Fruit fly (Drosophila melanogaster) whole organism, pupa: ENCODE results near the gene CG3071.

Experiments used
- CG10348 ChIP-seq: fragments of 200-800 bp; sonication (Bioruptor generic); IDR thresholded peaks from 2 replicates; pipeline ENCODE4 v1.3.6; 2022; ENCODE audit warnings: missing biosample characterization, missing genetic modification characterization
- CG12605 ChIP-seq: fragments of 200-800 bp; sonication (Bioruptor generic); IDR thresholded peaks from 2 replicates; pipeline ENCODE4 v1.3.6; 2022; ENCODE audit warnings: missing biosample characterization, missing genetic modification characterization
- CG13204 ChIP-seq: fragments of 200-800 bp; sonication (Bioruptor generic); optimal IDR thresholded peaks from 2 replicates; lab custom pipeline; 2018; ENCODE audit warnings: missing biosample characterization, mild to moderate bottlenecking, missing genetic modification characterization, moderate library complexity
- CG14655 ChIP-seq: fragments of 200-800 bp; sonication (Bioruptor generic); optimal IDR thresholded peaks from 3 replicates; lab custom pipeline; 2017; ENCODE audit warnings: mild to moderate bottlenecking, missing biosample characterization, missing genetic modification reagents, missing genetic modification characterization
- CG15710 ChIP-seq: fragments of 200-800 bp; sonication (Bioruptor generic); optimal IDR thresholded peaks from 2 replicates; lab custom pipeline; 2018; ENCODE audit warnings: missing biosample characterization, mild to moderate bottlenecking, missing genetic modification characterization, moderate library complexity
- CG17806 ChIP-seq: fragments of 200-800 bp; sonication (Bioruptor generic); optimal IDR thresholded peaks from 2 replicates; lab custom pipeline; 2018; ENCODE audit warnings: missing biosample characterization, mild to moderate bottlenecking, missing genetic modification characterization, moderate library complexity
- CG32121 ChIP-seq: fragments of 200-800 bp; sonication (Bioruptor generic); IDR thresholded peaks from 2 replicates; pipeline ENCODE4 v1.3.6; 2022; ENCODE audit warnings: missing biosample characterization, missing genetic modification characterization
- CG34367 ChIP-seq: fragments of 200-800 bp; sonication (Bioruptor generic); optimal IDR thresholded peaks from 2 replicates; lab custom pipeline; 2018; ENCODE audit warnings: missing biosample characterization, mild to moderate bottlenecking, missing genetic modification characterization
- CG4496 ChIP-seq: fragments of 200-800 bp; sonication (Bioruptor generic); IDR thresholded peaks from 3 replicates; pipeline ENCODE4 v1.3.6; 2022; ENCODE audit warnings: missing biosample characterization, missing genetic modification characterization
- CG8159 ChIP-seq: fragments of 200-800 bp; sonication (Bioruptor generic); optimal IDR thresholded peaks from 3 replicates; lab custom pipeline; 2018; ENCODE audit warnings: missing biosample characterization, mild to moderate bottlenecking, missing genetic modification characterization, moderate library complexity
- CG8301 ChIP-seq: fragments of 200-800 bp; sonication (Bioruptor generic); optimal IDR thresholded peaks from 2 replicates; lab custom pipeline; 2018; ENCODE audit warnings: missing biosample characterization, mild to moderate bottlenecking, missing genetic modification characterization
- CG9948 ChIP-seq: fragments of 200-800 bp; sonication (Bioruptor generic); optimal IDR thresholded peaks from 2 replicates; lab custom pipeline; 2018; ENCODE audit warnings: missing biosample characterization, mild to moderate bottlenecking, missing genetic modification characterization, moderate library complexity
- D1 ChIP-seq: fragments of 200-800 bp; sonication (Bioruptor generic); optimal IDR thresholded peaks from 2 replicates; lab custom pipeline; 2018; ENCODE audit warnings: missing biosample characterization, mild to moderate bottlenecking, missing genetic modification characterization, moderate library complexity
- EcR ChIP-seq: fragments of 200-800 bp; sonication (Bioruptor generic); optimal IDR thresholded peaks from 3 replicates; lab custom pipeline; 2019; ENCODE audit warnings: missing biosample characterization, missing genetic modification characterization, mild to moderate bottlenecking, moderate library complexity, missing genetic modification reagents
- Ets98B ChIP-seq: fragments of 200-800 bp; sonication (Bioruptor generic); IDR thresholded peaks from 2 replicates; pipeline ENCODE4 v1.3.6; 2022; ENCODE audit warnings: missing biosample characterization, missing genetic modification characterization
- Pif1A ChIP-seq: fragments of 200-800 bp; sonication (Bioruptor generic); optimal IDR thresholded peaks from 3 replicates; lab custom pipeline; 2016; ENCODE audit warnings: missing biosample characterization, missing genetic modification characterization
- Pif1B ChIP-seq: fragments of 200-800 bp; sonication (Bioruptor generic); optimal IDR thresholded peaks from 3 replicates; lab custom pipeline; 2016; ENCODE audit warnings: missing biosample characterization, missing genetic modification characterization
- Snoo ChIP-seq: fragments of 200-800 bp; sonication (Bioruptor generic); optimal IDR thresholded peaks from 3 replicates; lab custom pipeline; 2017; ENCODE audit warnings: missing biosample characterization, mild to moderate bottlenecking, missing genetic modification characterization, inconsistent platforms
- fd96Ca ChIP-seq: fragments of 200-800 bp; sonication (Bioruptor generic); IDR thresholded peaks from 3 replicates; pipeline ENCODE4 v1.3.6; 2022; ENCODE audit warnings: missing biosample characterization, missing genetic modification characterization
- gl ChIP-seq: fragments of 200-800 bp; sonication (Bioruptor generic); optimal IDR thresholded peaks from 2 replicates; lab custom pipeline; 2018; ENCODE audit warnings: missing biosample characterization, mild to moderate bottlenecking, missing genetic modification characterization
- rn ChIP-seq: fragments of 200-800 bp; sonication (Bioruptor generic); IDR thresholded peaks from 2 replicates; pipeline ENCODE4 v1.3.6; 2022; ENCODE audit warnings: missing biosample characterization, missing genetic modification characterization

Gene CG3071

dm6 chrX:2303771-2304513 lies 41.3 kb downstream of the CG3071 start:
- TF ChIP-seq CG34367 (peak; percentile 70), Snoo (peak; percentile 75), CG14655 (GFP tag; lab: Kevin White, UChicago) (peak; percentile 80), gl (tag; lab: Kevin White, UChicago) (peak; percentile 68), CG32121 (peak; percentile 56; the same call in 1 of the 2 replicates), CG4496 (GFP tag; lab: Robert Waterston, UW) (peak; percentile 65; the same call in 1 of the 3 replicates), CG9948 (tag; lab: Kevin White, UChicago) (peak; percentile 63), fd96Ca (GFP tag; lab: Robert Waterston, UW) (peak; percentile 68; the same call in 2 of the 3 replicates), D1 (tag; lab: Kevin White, UChicago) (peak; percentile 35), Ets98B (peak; percentile 66), rn (peak; percentile 43; the same call in 1 of the 2 replicates), CG10348 (GFP tag; lab: Robert Waterston, UW) (no peak; the same call in 1 of the 2 replicates), CG17806 (tag; lab: Kevin White, UChicago) (peak; percentile 76), EcR (GFP tag; lab: Kevin White, UChicago) (peak; percentile 68), CG8301 (tag; lab: Kevin White, UChicago) (peak; percentile 82), Pif1B (GFP tag; lab: Kevin White, UChicago) (peak; percentile 87), CG12605 (peak; percentile 56), CG13204 (GFP tag; lab: Kevin White, UChicago) (peak; percentile 53), CG8159 (peak; percentile 81), CG15710 (tag; lab: Kevin White, UChicago) (peak; percentile 76), Pif1A (GFP tag; lab: Kevin White, UChicago) (peak; percentile 87)

DNA sequence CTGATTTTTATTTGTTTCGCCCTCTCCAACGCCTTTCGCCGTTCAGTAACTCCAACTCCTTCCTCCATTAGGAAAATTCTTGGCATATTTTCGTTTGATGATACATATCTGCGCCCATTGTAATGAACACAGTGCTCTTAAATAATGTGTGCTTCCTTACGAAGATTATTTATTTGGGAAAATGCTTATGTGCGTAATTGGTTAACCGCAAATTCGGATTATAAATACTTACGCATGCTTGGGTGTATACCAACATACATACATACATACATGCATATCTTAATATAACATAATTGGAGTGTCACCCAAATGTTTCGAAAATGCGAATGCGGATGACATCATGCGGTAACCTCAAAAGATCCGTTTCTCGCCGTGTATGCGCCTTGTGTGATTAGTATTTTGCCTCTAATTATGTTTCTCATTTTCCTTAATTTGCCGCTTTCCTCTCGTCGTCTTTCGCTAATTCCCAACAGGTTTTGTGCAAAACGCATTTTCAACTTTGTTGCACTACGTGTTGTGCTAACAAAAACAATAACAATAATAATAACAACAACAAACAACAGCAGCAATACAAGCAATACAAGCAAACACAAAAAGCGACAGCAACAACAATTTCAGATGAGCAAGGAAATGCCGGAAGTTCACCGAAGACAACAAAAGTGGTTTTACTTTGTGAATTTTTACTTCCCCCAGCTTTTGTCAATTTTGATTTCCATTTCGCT lies 42.0 kb downstream of the CG3071 start:
- TF ChIP-seq CG13204 (GFP tag; lab: Kevin White, UChicago) (no peak), CG9948 (tag; lab: Kevin White, UChicago) (peak; percentile 0), CG32121 (no peak), CG14655 (GFP tag; lab: Kevin White, UChicago) (peak; percentile 53), gl (tag; lab: Kevin White, UChicago) (no peak), CG8301 (tag; lab: Kevin White, UChicago) (peak; percentile 41), CG17806 (tag; lab: Kevin White, UChicago) (no peak), CG4496 (GFP tag; lab: Robert Waterston, UW) (no peak), EcR (GFP tag; lab: Kevin White, UChicago) (no peak)

dm6 chrX:2305281-2305680 lies 42.6 kb downstream of the CG3071 start:
- TF ChIP-seq CG12605 (no peak), gl (tag; lab: Kevin White, UChicago) (no peak), CG13204 (GFP tag; lab: Kevin White, UChicago) (no peak), Pif1A (GFP tag; lab: Kevin White, UChicago) (no peak), Pif1B (GFP tag; lab: Kevin White, UChicago) (no peak), CG8159 (no peak), CG4496 (GFP tag; lab: Robert Waterston, UW) (no peak), Snoo (no peak), CG34367 (no peak), D1 (tag; lab: Kevin White, UChicago) (no peak)

DNA sequence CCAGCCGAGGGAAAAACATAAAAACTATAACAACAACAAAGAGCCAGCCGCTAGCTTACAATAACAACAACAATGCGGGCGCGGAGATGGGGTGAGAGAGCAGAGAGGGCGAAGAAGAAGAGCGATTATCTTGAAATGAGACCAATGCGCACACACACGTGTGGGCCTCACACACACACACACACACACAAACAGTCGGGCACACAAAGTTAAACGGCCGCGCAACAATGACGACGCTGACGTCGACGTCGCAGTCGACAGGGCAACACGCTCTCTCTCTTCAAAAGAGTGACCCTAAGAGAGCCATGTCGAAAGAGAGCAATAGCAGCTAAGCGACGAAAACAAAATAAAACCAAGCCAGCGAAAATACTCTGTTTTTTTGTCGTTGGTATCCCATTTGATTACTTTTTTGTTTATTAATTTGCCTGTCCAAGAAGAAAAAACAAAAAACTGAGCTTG lies 43.2 kb downstream of the CG3071 start:
- no peak for TF ChIP-seq CG8301 (tag; lab: Kevin White, UChicago)
- TF ChIP-seq CG14655 (GFP tag; lab: Kevin White, UChicago), result no peak
- TF ChIP-seq CG9948 (tag; lab: Kevin White, UChicago), result no peak
- no peak for TF ChIP-seq CG17806 (tag; lab: Kevin White, UChicago)
- no peak for TF ChIP-seq CG34367
- TF ChIP-seq CG4496 (GFP tag; lab: Robert Waterston, UW), result no peak
- no peak for TF ChIP-seq Pif1B (GFP tag; lab: Kevin White, UChicago)
- peak; percentile 12; the same call in 1 of the 2 replicates for TF ChIP-seq CG32121
- TF ChIP-seq D1 (tag; lab: Kevin White, UChicago), result no peak
- no peak for TF ChIP-seq rn
- TF ChIP-seq Snoo, result no peak
- TF ChIP-seq Pif1A (GFP tag; lab: Kevin White, UChicago), result no peak
- TF ChIP-seq Ets98B, result peak; percentile 19; the same call in 1 of the 2 replicates
- TF ChIP-seq CG10348 (GFP tag; lab: Robert Waterston, UW), result no peak
- TF ChIP-seq EcR (GFP tag; lab: Kevin White, UChicago), result peak; percentile 92
- TF ChIP-seq CG12605, result peak; percentile 33; the same call in 1 of the 2 replicates
- TF ChIP-seq CG8159, result no peak
- peak; percentile 10 for TF ChIP-seq gl (tag; lab: Kevin White, UChicago)
- TF ChIP-seq CG15710 (tag; lab: Kevin White, UChicago), result no peak
- TF ChIP-seq fd96Ca (GFP tag; lab: Robert Waterston, UW), result no peak
- peak; percentile 30 for TF ChIP-seq CG13204 (GFP tag; lab: Kevin White, UChicago)

DNA sequence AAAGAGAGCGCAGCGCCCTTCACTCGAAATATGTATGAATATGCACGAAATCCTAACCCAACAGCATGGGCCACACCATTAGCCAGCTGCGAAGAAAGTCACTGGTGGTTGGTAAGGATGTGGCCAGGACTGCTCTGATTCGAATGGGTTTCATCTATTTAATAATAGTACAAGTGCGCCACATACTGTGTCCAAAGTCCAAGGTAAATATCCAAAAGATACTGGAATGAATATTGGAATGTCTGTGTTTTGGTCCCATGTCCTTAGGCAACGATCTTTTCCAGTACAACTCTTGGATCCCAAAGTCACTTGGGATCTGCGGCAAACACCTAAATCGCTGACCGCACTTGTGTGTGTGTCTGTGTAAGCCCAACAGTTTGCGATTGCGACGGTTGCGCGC lies 43.7 kb downstream of the CG3071 start:
- TF ChIP-seq Pif1A (GFP tag; lab: Kevin White, UChicago) (peak; percentile 76), gl (tag; lab: Kevin White, UChicago) (no peak), CG34367 (peak; percentile 53), CG9948 (tag; lab: Kevin White, UChicago) (peak; percentile 65), CG12605 (no peak), Pif1B (GFP tag; lab: Kevin White, UChicago) (peak; percentile 73), CG14655 (GFP tag; lab: Kevin White, UChicago) (peak; percentile 85), D1 (tag; lab: Kevin White, UChicago) (peak; percentile 17), CG32121 (peak; percentile 53), CG15710 (tag; lab: Kevin White, UChicago) (peak; percentile 51), CG13204 (GFP tag; lab: Kevin White, UChicago) (no peak), EcR (GFP tag; lab: Kevin White, UChicago) (no peak), CG10348 (GFP tag; lab: Robert Waterston, UW) (0 out of 2 replicates have a peak, but pooled peaks have one; percentile 25), Snoo (peak; percentile 61), Ets98B (no peak; the same call in 1 of the 2 replicates), CG8301 (tag; lab: Kevin White, UChicago) (peak; percentile 78), rn (peak; percentile 27; the same call in 1 of the 2 replicates), CG8159 (peak; percentile 68), CG4496 (GFP tag; lab: Robert Waterston, UW) (peak; percentile 53; the same call in 2 of the 3 replicates), fd96Ca (GFP tag; lab: Robert Waterston, UW) (peak; percentile 66), CG17806 (tag; lab: Kevin White, UChicago) (peak; percentile 56)
